Fruit fly (Drosophila melanogaster): Measurements from ENCODE around the gene Rpn12R.

Rpn12R gene

dm6 chr3L:15034061-15034713 is 8.2 kb downstream of the Rpn12R start (continued):
- TF ChIP-seq hb (GFP tag; IDR thresholded peaks at IDR 0.05; ENCODE audit: partially characterized antibody) = no peak
- no peak for TF ChIP-seq CG34422 (GFP tag; IDR thresholded peaks at IDR 0.05)
- TF ChIP-seq usp (GFP tag; optimal IDR thresholded peaks at IDR 0.05) = no peak
- no peak for TF ChIP-seq CG8290 (GFP tag; optimal IDR thresholded peaks at IDR 0.05)
- no peak for TF ChIP-seq CG8290 (tag; optimal IDR thresholded peaks at IDR 0.05)
- no peak for TF ChIP-seq CG1792 (GFP tag; optimal IDR thresholded peaks at IDR 0.05)
- no peak for TF ChIP-seq CG16779 (GFP tag; IDR thresholded peaks at IDR 0.05)
- peak; percentile 23 for TF ChIP-seq D19B (GFP tag; optimal IDR thresholded peaks at IDR 0.05)
- no peak for TF ChIP-seq zen (tag; optimal IDR thresholded peaks at IDR 0.05)
- TF ChIP-seq chinmo (GFP tag; IDR thresholded peaks at IDR 0.05; ENCODE audit: partially characterized antibody) = no peak
- TF ChIP-seq Xrp1 (GFP tag; IDR thresholded peaks at IDR 0.05) = no peak
- TF ChIP-seq CG14014 (GFP tag; IDR thresholded peaks at IDR 0.05) = no peak
- TF ChIP-seq CG18262 (tag; optimal IDR thresholded peaks at IDR 0.05) = peak; percentile 55
- TF ChIP-seq Myb (GFP tag; optimal IDR thresholded peaks at IDR 0.05) = no peak
- no peak for TF ChIP-seq sens-2 (GFP tag; IDR thresholded peaks at IDR 0.05)
- peak; percentile 53 for TF ChIP-seq CoRest (tag; optimal IDR thresholded peaks at IDR 0.05)
- TF ChIP-seq nau (GFP tag; optimal IDR thresholded peaks at IDR 0.05) = no peak
- no peak for TF ChIP-seq CG11695 (GFP tag; IDR thresholded peaks at IDR 0.05)
- TF ChIP-seq her (GFP tag; optimal IDR thresholded peaks at IDR 0.05) = no peak
- TF ChIP-seq pros (GFP tag; optimal IDR thresholded peaks at IDR 0.05) = no peak
- no peak for TF ChIP-seq shn (GFP tag; optimal IDR thresholded peaks at IDR 0.05)
- no peak for TF ChIP-seq H2.0 (GFP tag; IDR thresholded peaks at IDR 0.05)
- TF ChIP-seq CG15269 (tag; optimal IDR thresholded peaks at IDR 0.05) = peak; percentile 49
- no peak for TF ChIP-seq CG3847 (GFP tag; IDR thresholded peaks at IDR 0.05)
- no peak for TF ChIP-seq CG1603 (tag; optimal IDR thresholded peaks at IDR 0.05)
- TF ChIP-seq twi (tag; optimal IDR thresholded peaks at IDR 0.05) = no peak
- TF ChIP-seq ind (GFP tag; optimal IDR thresholded peaks at IDR 0.05) = peak; percentile 68
- peak; percentile 26 for TF ChIP-seq CG17829 (tag; optimal IDR thresholded peaks at IDR 0.05)
- no peak for TF ChIP-seq CG11247 (GFP tag; IDR thresholded peaks at IDR 0.05)
- TF ChIP-seq zen2 (GFP tag; IDR thresholded peaks at IDR 0.05; ENCODE audit: partially characterized antibody) = no peak
- TF ChIP-seq Dip2 (GFP tag; IDR thresholded peaks at IDR 0.05) = no peak
- TF ChIP-seq CG10565 (GFP tag; optimal IDR thresholded peaks at IDR 0.05) = no peak
- no peak for TF ChIP-seq otp (GFP tag; IDR thresholded peaks at IDR 0.05)
- no peak for TF ChIP-seq CG17568 (GFP tag; optimal IDR thresholded peaks at IDR 0.05)
- TF ChIP-seq ERR (GFP tag; optimal IDR thresholded peaks at IDR 0.05) = no peak
- no peak for TF ChIP-seq CG12155 (GFP tag; optimal IDR thresholded peaks at IDR 0.05)
- TF ChIP-seq CG4282 (GFP tag; optimal IDR thresholded peaks at IDR 0.05) = no peak
- no peak for TF ChIP-seq CG2116 (GFP tag; optimal IDR thresholded peaks at IDR 0.05)
- no peak for TF ChIP-seq CG6689 (GFP tag; IDR thresholded peaks at IDR 0.05)
- TF ChIP-seq kni (GFP tag; optimal IDR thresholded peaks at IDR 0.05) = no peak
- TF ChIP-seq CG11456 (GFP tag; IDR thresholded peaks at IDR 0.05) = peak; percentile 32; the same call in 1 of the 3 replicates
- TF ChIP-seq jigr1 (GFP tag; IDR thresholded peaks at IDR 0.05) = no peak
- TF ChIP-seq fu2 (GFP tag; optimal IDR thresholded peaks at IDR 0.05) = no peak
- no peak for TF ChIP-seq hbn (GFP tag; IDR thresholded peaks at IDR 0.05; ENCODE audit: partially characterized antibody)
- TF ChIP-seq CG16815 (GFP tag; optimal IDR thresholded peaks at IDR 0.05) = no peak
- TF ChIP-seq tup (GFP tag; optimal IDR thresholded peaks at IDR 0.05) = no peak
- no peak for TF ChIP-seq HmgZ (tag; optimal IDR thresholded peaks at IDR 0.05)
- TF ChIP-seq Asciz (GFP tag; optimal IDR thresholded peaks at IDR 0.05) = no peak
- TF ChIP-seq luna (GFP tag; optimal IDR thresholded peaks at IDR 0.05) = no peak
- peak; percentile 6 for TF ChIP-seq Six4 (GFP tag; optimal IDR thresholded peaks at IDR 0.05)
- no peak for TF ChIP-seq Vsx1 (GFP tag; optimal IDR thresholded peaks at IDR 0.05)
